Worm (Caenorhabditis elegans) whole organism, L4 larva: ENCODE data around the gene trxr-2.

Experiments used
- D1046.2 ChIP-seq: fragments of 200-800 bp; sonication (Bioruptor generic); IDR thresholded peaks from 2 replicates; pipeline ENCODE4 v1.3.6; 2022; ENCODE audit warnings: missing genetic modification characterization, missing compliant biosample characterization
- F10B5.3 ChIP-seq: sonication (generic microtip); optimal IDR thresholded peaks from 2 replicates; lab custom pipeline; 2016; ENCODE audit warnings: mild to moderate bottlenecking, missing genetic modification characterization, missing compliant biosample characterization
- F37D6.2 ChIP-seq: sonication (generic microtip); optimal IDR thresholded peaks from 2 replicates; lab custom pipeline; 2016; ENCODE audit warnings: mild to moderate bottlenecking, missing genetic modification characterization, missing compliant biosample characterization
- R02D3.7 ChIP-seq: fragments of 150-350 bp; sonication (generic microtip); optimal IDR thresholded peaks from 3 replicates; lab custom pipeline; 2014; ENCODE audit warnings: missing biosample characterization, missing genetic modification characterization
- T26A8.4 ChIP-seq: fragments of 200-800 bp; sonication (Bioruptor generic); IDR thresholded peaks from 2 replicates; pipeline ENCODE4 v1.3.6; 2022; ENCODE audit warnings: missing genetic modification characterization, missing compliant biosample characterization
- Y5F2A.4 ChIP-seq: fragments of 200-800 bp; sonication (Bioruptor generic); optimal IDR thresholded peaks from 2 replicates; lab custom pipeline; 2018; ENCODE audit warnings: mild to moderate bottlenecking, missing genetic modification characterization, missing compliant biosample characterization
- Y75B8A.6 ChIP-seq: fragments of 200-800 bp; sonication (Bioruptor generic); IDR thresholded peaks from 2 replicates; pipeline ENCODE4 v1.3.6; 2022; ENCODE audit warnings: missing genetic modification reagents, missing genetic modification characterization, missing compliant biosample characterization
- ama-1 ChIP-seq: fragments of 150-350 bp; optimal IDR thresholded peaks from 2 replicates; lab custom pipeline; 2014; ENCODE audit warnings: inconsistent platforms, mixed read lengths
- attf-4 ChIP-seq: sonication (generic microtip); optimal IDR thresholded peaks from 3 replicates; lab custom pipeline; 2017; ENCODE audit warnings: missing biosample characterization, missing genetic modification characterization
- ceh-20 ChIP-seq: fragments of 200-800 bp; sonication (Bioruptor generic); IDR thresholded peaks from 2 replicates; pipeline ENCODE4 v1.3.6; 2022; ENCODE audit warnings: missing genetic modification reagents, missing genetic modification characterization, missing compliant biosample characterization
- ceh-32 ChIP-seq: sonication (generic microtip); optimal IDR thresholded peaks from 2 replicates; lab custom pipeline; 2016; ENCODE audit warnings: mild to moderate bottlenecking, missing genetic modification characterization, missing compliant biosample characterization; ENCODE audit not compliant: poor library complexity
- ceh-82 ChIP-seq: sonication (generic microtip); optimal IDR thresholded peaks from 2 replicates; lab custom pipeline; 2017; ENCODE audit warnings: missing biosample characterization, missing genetic modification characterization
- ces-1 ChIP-seq: fragments of 150-350 bp; sonication (generic microtip); optimal IDR thresholded peaks from 4 replicates; lab custom pipeline; 2014; ENCODE audit warnings: missing biosample characterization, missing genetic modification reagents, missing genetic modification characterization
- daf-8 ChIP-seq: fragments of 200-800 bp; sonication (Bioruptor generic); IDR thresholded peaks from 2 replicates; pipeline ENCODE4 v1.3.6; 2022; ENCODE audit warnings: missing genetic modification characterization, missing compliant biosample characterization
- dmd-6 ChIP-seq: fragments of 200-800 bp; sonication (Bioruptor generic); IDR thresholded peaks from 2 replicates; pipeline ENCODE4 v1.3.6; 2022; ENCODE audit warnings: missing genetic modification reagents, missing genetic modification characterization, missing compliant biosample characterization
- dve-1 ChIP-seq: sonication (generic microtip); optimal IDR thresholded peaks from 2 replicates; lab custom pipeline; 2017; ENCODE audit warnings: antibody characterized with exemption, mild to moderate bottlenecking, missing genetic modification characterization, missing compliant biosample characterization; ENCODE audit not compliant: insufficient read depth
- egl-27 ChIP-seq: sonication (generic microtip); optimal IDR thresholded peaks from 3 replicates; lab custom pipeline; 2017; ENCODE audit warnings: missing biosample characterization, missing genetic modification reagents, missing genetic modification characterization
- egl-43 ChIP-seq: fragments of 200-800 bp; sonication (Bioruptor generic); IDR thresholded peaks from 2 replicates; pipeline ENCODE4 v1.3.6; 2022; ENCODE audit warnings: missing genetic modification reagents, missing genetic modification characterization, missing compliant biosample characterization
- fkh-10 ChIP-seq: fragments of 150-350 bp; optimal IDR thresholded peaks from 2 replicates; lab custom pipeline; 2014; ENCODE audit warnings: missing biosample characterization, missing genetic modification reagents, missing genetic modification characterization
- gei-8 ChIP-seq: fragments of 200-800 bp; sonication (Bioruptor generic); optimal IDR thresholded peaks from 2 replicates; lab custom pipeline; 2018; ENCODE audit warnings: mild to moderate bottlenecking, missing genetic modification characterization, missing compliant biosample characterization
- hif-1 ChIP-seq, 2 experiments: sonication (generic microtip); optimal IDR thresholded peaks; 2 replicates each; lab custom pipeline; 2016 to 2017; ENCODE audit warnings: missing compliant biosample characterization in 2 of 2, missing genetic modification characterization in 2 of 2, missing genetic modification reagents in 2 of 2, missing genotype in 2 of 2, mild to moderate bottlenecking in 1 of 2
- hlh-11 ChIP-seq: fragments of 200-800 bp; sonication (Bioruptor generic); optimal IDR thresholded peaks from 2 replicates; lab custom pipeline; 2018; ENCODE audit warnings: mild to moderate bottlenecking, missing genetic modification characterization, missing compliant biosample characterization
- lin-38 ChIP-seq: fragments of 200-800 bp; sonication (Bioruptor generic); IDR thresholded peaks from 2 replicates; pipeline ENCODE4 v1.3.6; 2022; ENCODE audit warnings: missing genetic modification reagents, missing genetic modification characterization, missing compliant biosample characterization
- lsy-2 ChIP-seq, 2 experiments: fragments of 150-350 bp in 1 of 2; sonication (generic microtip) in 1 of 2; optimal IDR thresholded peaks; 2 replicates each; lab custom pipeline; 2014 to 2017; ENCODE audit warnings: missing biosample characterization in 2 of 2, missing genetic modification characterization in 2 of 2
- mdl-1 ChIP-seq, 2 experiments: fragments of 150-350 bp in 1 of 2; sonication (generic microtip) in 1 of 2; optimal IDR thresholded peaks; 2 replicates each; lab custom pipeline; 2014 to 2017; ENCODE audit warnings: missing biosample characterization in 2 of 2, missing genetic modification characterization in 2 of 2
- mep-1 ChIP-seq: fragments of 150-350 bp; sonication (generic microtip); optimal IDR thresholded peaks from 3 replicates; lab custom pipeline; 2014; ENCODE audit warnings: missing biosample characterization, missing genetic modification characterization
- mxl-2 ChIP-seq: fragments of 200-800 bp; sonication (Bioruptor generic); conservative IDR thresholded peaks from 2 replicates; pipeline ENCODE4 v1.3.6; 2022; ENCODE audit warnings: missing genetic modification reagents, missing genetic modification characterization, missing compliant biosample characterization
- mxl-3 ChIP-seq: fragments of 200-800 bp; sonication (Bioruptor generic); optimal IDR thresholded peaks from 2 replicates; lab custom pipeline; 2018; ENCODE audit warnings: mild to moderate bottlenecking, missing genetic modification characterization, missing compliant biosample characterization
- nhr-10 ChIP-seq: fragments of 150-350 bp; optimal IDR thresholded peaks from 2 replicates; lab custom pipeline; 2014; ENCODE audit warnings: missing biosample characterization, missing genetic modification characterization
- nhr-11 ChIP-seq: fragments of 150-350 bp; optimal IDR thresholded peaks from 2 replicates; lab custom pipeline; 2014; ENCODE audit warnings: missing biosample characterization, missing genetic modification characterization
- nhr-111 ChIP-seq: fragments of 200-800 bp; sonication (Bioruptor generic); optimal IDR thresholded peaks from 2 replicates; lab custom pipeline; 2018; ENCODE audit warnings: mild to moderate bottlenecking, missing genetic modification characterization, missing compliant biosample characterization
- nhr-28 ChIP-seq: fragments of 150-350 bp; optimal IDR thresholded peaks from 2 replicates; lab custom pipeline; 2014; ENCODE audit warnings: missing biosample characterization, missing genetic modification characterization
- nhr-48 ChIP-seq: sonication (generic microtip); optimal IDR thresholded peaks from 2 replicates; lab custom pipeline; 2016; ENCODE audit warnings: mild to moderate bottlenecking, missing genetic modification characterization, missing compliant biosample characterization
- nhr-6 ChIP-seq: fragments of 150-350 bp; optimal IDR thresholded peaks from 2 replicates; lab custom pipeline; 2014; ENCODE audit warnings: missing biosample characterization, missing genetic modification characterization
- nhr-77 ChIP-seq: fragments of 150-350 bp; optimal IDR thresholded peaks from 2 replicates; lab custom pipeline; 2014; ENCODE audit warnings: missing biosample characterization, missing genetic modification characterization
- pha-4 ChIP-seq, 2 experiments: fragments of 150-350 bp in 1 of 2; fragments of 200-800 bp in 1 of 2; sonication (Bioruptor generic) in 1 of 2; IDR thresholded peaks in 1 of 2; optimal IDR thresholded peaks in 1 of 2; 2 replicates each; pipeline versions ENCODE4 v1.3.6 to Lab custom; 2014 to 2022; ENCODE audit warnings: missing genetic modification characterization in 2 of 2, missing genetic modification reagents in 2 of 2, missing biosample characterization in 1 of 2, missing compliant biosample characterization in 1 of 2
- pqm-1 ChIP-seq: sonication (generic microtip); optimal IDR thresholded peaks from 2 replicates; lab custom pipeline; 2017; ENCODE audit warnings: missing biosample characterization, missing genetic modification characterization
- saeg-2 ChIP-seq: fragments of 200-800 bp; sonication (Bioruptor generic); IDR thresholded peaks from 2 replicates; pipeline ENCODE4 v1.3.6; 2022; ENCODE audit warnings: missing genetic modification reagents, missing genetic modification characterization, missing compliant biosample characterization
- skn-1 ChIP-seq: fragments of 150-350 bp; optimal IDR thresholded peaks from 2 replicates; lab custom pipeline; 2014; ENCODE audit warnings: missing biosample characterization, missing genetic modification characterization
- spr-1 ChIP-seq: sonication (generic microtip); optimal IDR thresholded peaks from 2 replicates; lab custom pipeline; 2016; ENCODE audit warnings: mild to moderate bottlenecking, missing genetic modification characterization, missing compliant biosample characterization
- spr-3 ChIP-seq: fragments of 200-800 bp; sonication (Bioruptor generic); optimal IDR thresholded peaks from 2 replicates; lab custom pipeline; 2018; ENCODE audit warnings: mild to moderate bottlenecking, missing genetic modification characterization, missing compliant biosample characterization
- unc-130 ChIP-seq: sonication (generic microtip); optimal IDR thresholded peaks from 2 replicates; lab custom pipeline; 2016; ENCODE audit warnings: missing genetic modification reagents, missing genetic modification characterization, missing compliant biosample characterization
- unc-62 ChIP-seq, 3 experiments: fragments of 150-350 bp in 1 of 3; sonication (generic microtip); optimal IDR thresholded peaks in 2 of 3; peaks in 1 of 3; 1 replicate in 1 of 3; 2 replicates in 2 of 3; lab custom pipeline; 2014 to 2017; ENCODE audit warnings: missing biosample characterization in 3 of 3, missing genetic modification characterization in 3 of 3, missing genetic modification reagents in 3 of 3, missing genotype in 1 of 3
- vab-7 ChIP-seq: fragments of 200-800 bp; sonication (Bioruptor generic); IDR thresholded peaks from 2 replicates; pipeline ENCODE4 v1.3.6; 2022; ENCODE audit warnings: missing genetic modification reagents, missing genetic modification characterization, missing compliant biosample characterization
- zfp-3 ChIP-seq: fragments of 200-800 bp; sonication (Bioruptor generic); conservative IDR thresholded peaks from 2 replicates; pipeline ENCODE4 v1.3.6; 2022; ENCODE audit warnings: missing genetic modification reagents, missing genetic modification characterization, missing compliant biosample characterization
- ztf-11 ChIP-seq: fragments of 150-350 bp; optimal IDR thresholded peaks from 2 replicates; lab custom pipeline; 2014; ENCODE audit warnings: missing biosample characterization, missing genetic modification characterization
- ztf-7 ChIP-seq: fragments of 150-350 bp; optimal IDR thresholded peaks from 2 replicates; lab custom pipeline; 2014; ENCODE audit warnings: missing biosample characterization, missing genetic modification characterization

trxr-2 gene

ce11 chrIII:8873045-8873457 lies 40.5 kb upstream of the trxr-2 start (continued):
- TF ChIP-seq Y5F2A.4 (GFP tag; lab: Kevin White, UChicago): no peak
- no peak for TF ChIP-seq nhr-111 (GFP tag; lab: Kevin White, UChicago)

- TF ChIP-seq egl-27 (no peak), ceh-32 (tag; lab: Kevin White, UChicago) (no peak), dve-1 (tag; lab: Kevin White, UChicago) (peak; percentile 38), pqm-1 (no peak), nhr-6 (tag; lab: Kevin White, UChicago) (peak; percentile 62), mxl-3 (peak; percentile 43), vab-7 (GFP tag; lab: Robert Waterston, UW) (peak; percentile 37; the same call in 1 of the 2 replicates), mxl-2 (GFP tag; lab: Robert Waterston, UW) (no peak), D1046.2 (GFP tag; lab: Robert Waterston, UW) (no peak), saeg-2 (GFP tag; lab: Robert Waterston, UW) (no peak), unc-130 (GFP tag; lab: Kevin White, UChicago) (no peak), zfp-3 (no peak), hif-1 (tag; optimal IDR thresholded peaks at IDR 0.05; lab: Kevin White, UChicago) (peak in 1 of 2 experiments; percentile 55), lsy-2 (tag; optimal IDR thresholded peaks at IDR 0.05; lab: Kevin White, UChicago) (peak; percentile 82 to 88), mdl-1 (tag; optimal IDR thresholded peaks at IDR 0.05; lab: Kevin White, UChicago) (peak in 1 of 2 experiments; percentile 72), nhr-111 (GFP tag; lab: Kevin White, UChicago) (peak; percentile 32), F37D6.2 (peak; percentile 81), nhr-48 (tag; lab: Kevin White, UChicago) (peak; percentile 36), dmd-6 (peak; percentile 25), F10B5.3 (peak; percentile 21), unc-62 (GFP tag; optimal IDR thresholded peaks at IDR 0.05 in 1 of 2; lab: Kevin White, UChicago) (peak in 1 of 2 experiments; percentile 80), unc-62 (tag; optimal IDR thresholded peaks at IDR 0.05; lab: Kevin White, UChicago) (peak; percentile 9), R02D3.7 (tag; lab: Kevin White, UChicago) (no peak), ceh-82 (tag; lab: Kevin White, UChicago) (no peak), skn-1 (tag; lab: Kevin White, UChicago) (no peak), gei-8 (GFP tag; lab: Kevin White, UChicago) (peak; percentile 23), ztf-11 (tag; lab: Kevin White, UChicago) (peak; percentile 24), ceh-20 (peak; percentile 63; the same call in 1 of the 2 replicates), fkh-10 (GFP tag; lab: Kevin White, UChicago) (peak; percentile 61), pha-4 (GFP tag; IDR thresholded peaks at IDR 0.05; lab: Robert Waterston, UW) (no peak), pha-4 (tag; optimal IDR thresholded peaks at IDR 0.05; lab: Kevin White, UChicago) (no peak), Y75B8A.6 (GFP tag; lab: Robert Waterston, UW) (no peak), nhr-10 (no peak), T26A8.4 (GFP tag; lab: Robert Waterston, UW) (peak; percentile 36; the same call in 1 of the 2 replicates), daf-8 (GFP tag; lab: Robert Waterston, UW) (no peak), ztf-7 (tag; lab: Kevin White, UChicago) (peak; percentile 22), ces-1 (no peak), spr-3 (GFP tag; lab: Kevin White, UChicago) (no peak), attf-4 (no peak), lin-38 (GFP tag; lab: Robert Waterston, UW) (0 out of 2 replicates have a peak, but pooled peaks have one; percentile 49), nhr-11 (peak; percentile 87), mep-1 (peak; percentile 93), spr-1 (no peak), egl-43 (GFP tag; lab: Robert Waterston, UW) (no peak), nhr-28 (tag; lab: Kevin White, UChicago) (peak; percentile 71), nhr-77 (tag; lab: Kevin White, UChicago) (no peak), ama-1 (lab: Kevin White, UChicago) (peak; percentile 94), hlh-11 (tag; lab: Kevin White, UChicago) (peak; percentile 82)
Measured at ce11 chrIII:8873990-8874668, 39.4 kb upstream of the trxr-2 start.
